Worm (Caenorhabditis elegans): ENCODE results near the gene cyp-37A1.

The cyp-37A1 gene

ce11 chrII:14042836-14043604 lies 26.3 kb upstream of the cyp-37A1 start (continued):
- TF ChIP-seq nhr-28 (tag; optimal IDR thresholded peaks at IDR 0.05) = peak; percentile 42
- peak; percentile 51 for TF ChIP-seq nhr-102 (tag; optimal IDR thresholded peaks at IDR 0.05)
- no peak for TF ChIP-seq ceh-44 (GFP tag; IDR thresholded peaks at IDR 0.05)
- TF ChIP-seq aly-2 (tag; optimal IDR thresholded peaks at IDR 0.05) = no peak
- no peak for TF ChIP-seq cey-2 (tag; optimal IDR thresholded peaks at IDR 0.05; ENCODE audit: borderline replicate concordance, insufficient read depth)
- peak in 1 of 2 experiments; percentile 12 for TF ChIP-seq lsy-2 (tag; optimal IDR thresholded peaks at IDR 0.05)
- no peak for TF ChIP-seq mdl-1 (tag; optimal IDR thresholded peaks at IDR 0.05)
- TF ChIP-seq tra-1 (GFP tag; IDR thresholded peaks at IDR 0.05) = no peak
- peak; percentile 44 for TF ChIP-seq mep-1 (tag; optimal IDR thresholded peaks at IDR 0.05)
- TF ChIP-seq rbr-2 (tag; optimal IDR thresholded peaks at IDR 0.05) = no peak
- peak; percentile 59 for TF ChIP-seq hlh-30 (tag; optimal IDR thresholded peaks at IDR 0.05; ENCODE audit: insufficient read depth)
- TF ChIP-seq pha-4 (GFP tag; IDR thresholded peaks at IDR 0.05) = no peak
- no peak for TF ChIP-seq pha-4 (tag; optimal IDR thresholded peaks at IDR 0.05)
- no peak for TF ChIP-seq daf-12 (tag; optimal IDR thresholded peaks at IDR 0.05)
- no peak for TF ChIP-seq snpc-4 (tag; optimal IDR thresholded peaks at IDR 0.05)
- peak; percentile 67 for TF ChIP-seq dmd-6 (GFP tag; IDR thresholded peaks at IDR 0.05)
- peak; percentile 3 for TF ChIP-seq nhr-48 (tag; optimal IDR thresholded peaks at IDR 0.05)
- TF ChIP-seq daf-19 (GFP tag; conservative IDR thresholded peaks at IDR 0.05) = no peak
- TF ChIP-seq zag-1 (tag; optimal IDR thresholded peaks at IDR 0.05) = no peak
- TF ChIP-seq dpl-1 (GFP tag; optimal IDR thresholded peaks at IDR 0.05) = no peak
- TF ChIP-seq ceh-32 (tag; optimal IDR thresholded peaks at IDR 0.05; ENCODE audit: poor library complexity) = no peak
- no peak for TF ChIP-seq nhr-111 (GFP tag; optimal IDR thresholded peaks at IDR 0.05)
- TF ChIP-seq dve-1 (tag; optimal IDR thresholded peaks at IDR 0.05; ENCODE audit: insufficient read depth) = peak; percentile 86
- TF ChIP-seq aha-1 (tag) = peak; percentile 79
- TF ChIP-seq madf-9 (GFP tag; conservative IDR thresholded peaks at IDR 0.05) = no peak

ce11 chrII:14040204-14040842 lies 23.6 kb upstream of the cyp-37A1 start:
- TF ChIP-seq F10B5.3 (tag; optimal IDR thresholded peaks at IDR 0.05) (peak; percentile 8), dpl-1 (GFP tag; optimal IDR thresholded peaks at IDR 0.05) (peak; percentile 70), zip-11 (GFP tag; IDR thresholded peaks at IDR 0.05) (no peak), zag-1 (tag; optimal IDR thresholded peaks at IDR 0.05) (peak; percentile 84), lin-29 (GFP tag; IDR thresholded peaks at IDR 0.05) (peak; percentile 61), saeg-2 (GFP tag; IDR thresholded peaks at IDR 0.05) (peak; percentile 94), lsy-2 (tag; optimal IDR thresholded peaks at IDR 0.05) (peak; percentile 88), tra-1 (GFP tag; IDR thresholded peaks at IDR 0.05) (peak; percentile 96), ceh-44 (GFP tag; IDR thresholded peaks at IDR 0.05) (no peak), hif-1 (tag; optimal IDR thresholded peaks at IDR 0.05) (peak; percentile 79 to 96), lin-15B (tag; optimal IDR thresholded peaks at IDR 0.05) (no peak), dmd-9 (GFP tag; IDR thresholded peaks at IDR 0.05) (0 out of 2 replicates have a peak, but pooled peaks have one; percentile 28), sdz-12 (GFP tag; optimal IDR thresholded peaks at IDR 0.05) (no peak), ceh-20 (GFP tag; IDR thresholded peaks at IDR 0.05) (peak; percentile 94), unc-62 (GFP tag; optimal IDR thresholded peaks at IDR 0.05 in 1 of 2) (peak in 1 of 2 experiments; percentile 98), unc-62 (tag; optimal IDR thresholded peaks at IDR 0.05) (peak; percentile 53), duxl-1 (tag; optimal IDR thresholded peaks at IDR 0.05; ENCODE audit: poor library complexity) (no peak), nhr-102 (tag; optimal IDR thresholded peaks at IDR 0.05) (peak; percentile 86), jun-1 (tag; optimal IDR thresholded peaks at IDR 0.05) (peak; percentile 83), lir-3 (tag; optimal IDR thresholded peaks at IDR 0.05) (peak; percentile 64), hmg-1.1 (GFP tag; IDR thresholded peaks at IDR 0.05) (peak; percentile 96), F44E2.7 (GFP tag; IDR thresholded peaks at IDR 0.05) (no peak), T20F7.1 (GFP tag; optimal IDR thresholded peaks at IDR 0.05) (peak; percentile 73), fkh-10 (GFP tag; optimal IDR thresholded peaks at IDR 0.05) (peak; percentile 80), mxl-3 (GFP tag; optimal IDR thresholded peaks at IDR 0.05) (peak; percentile 94), spr-3 (GFP tag; optimal IDR thresholded peaks at IDR 0.05) (peak; percentile 54), zfp-3 (GFP tag; conservative IDR thresholded peaks at IDR 0.05) (no peak), Y75B8A.6 (GFP tag; IDR thresholded peaks at IDR 0.05) (0 out of 2 replicates have a peak, but pooled peaks have one; percentile 32)
